Worm (Caenorhabditis elegans): Measurements from ENCODE around the gene Y39B6A.25.

Y39B6A.25 gene

ce11 chrV:18990238-18990901 is 35.9 kb upstream of the Y39B6A.25 start, which contains the start of the genes reps-1 and Y39B6A.37 (continued):
- TF ChIP-seq athp-1 (tag; optimal IDR thresholded peaks at IDR 0.05), result no peak
- 0 out of 2 replicates have a peak, but pooled peaks have one; percentile 33 for TF ChIP-seq F37B4.10 (GFP tag; IDR thresholded peaks at IDR 0.05)
- no peak for TF ChIP-seq fkh-3 (tag; optimal IDR thresholded peaks at IDR 0.05)
- TF ChIP-seq F57C9.4 (tag; optimal IDR thresholded peaks at IDR 0.05), result no peak
- TF ChIP-seq F22D6.2 (tag; optimal IDR thresholded peaks at IDR 0.05), result no peak
- peak; percentile 97 for TF ChIP-seq ztf-18 (tag; optimal IDR thresholded peaks at IDR 0.05)
- no peak for TF ChIP-seq nhr-90 (tag; optimal IDR thresholded peaks at IDR 0.05)
- no peak for TF ChIP-seq mxl-1 (tag; optimal IDR thresholded peaks at IDR 0.05)
- TF ChIP-seq ceh-91 (GFP tag; IDR thresholded peaks at IDR 0.05), result no peak
- peak; percentile 82 for TF ChIP-seq lin-40 (tag; optimal IDR thresholded peaks at IDR 0.05)
- TF ChIP-seq xnd-1 (tag; optimal IDR thresholded peaks at IDR 0.05), result peak; percentile 24
- peak; percentile 86 for TF ChIP-seq B0336.3 (GFP tag; IDR thresholded peaks at IDR 0.05)
- TF ChIP-seq hrde-1 (tag; optimal IDR thresholded peaks at IDR 0.05; ENCODE audit: borderline replicate concordance), result no peak
- TF ChIP-seq snpc-3.4 (tag; optimal IDR thresholded peaks at IDR 0.05), result no peak
- TF ChIP-seq hmg-20 (GFP tag; IDR thresholded peaks at IDR 0.05), result 0 out of 2 replicates have a peak, but pooled peaks have one; percentile 58
- no peak for TF ChIP-seq F57A8.1 (GFP tag; optimal IDR thresholded peaks at IDR 0.05)
- no peak for TF ChIP-seq F39B2.1 (GFP tag; IDR thresholded peaks at IDR 0.05)
- peak; percentile 45 for TF ChIP-seq tbp1 (GFP tag; optimal IDR thresholded peaks at IDR 0.05)
- peak; percentile 74 for TF ChIP-seq attf-5 (GFP tag; optimal IDR thresholded peaks at IDR 0.05)
- TF ChIP-seq mes-4 (tag; optimal IDR thresholded peaks at IDR 0.05), result no peak
- TF ChIP-seq C17E4.6 (GFP tag; IDR thresholded peaks at IDR 0.05), result no peak
- TF ChIP-seq ZK185.1 (tag; optimal IDR thresholded peaks at IDR 0.05; ENCODE audit: poor library complexity, severe bottlenecking), result no peak
- no peak for TF ChIP-seq repo-1 (tag; optimal IDR thresholded peaks at IDR 0.05)
- TF ChIP-seq attf-6 (GFP tag; IDR thresholded peaks at IDR 0.05), result 0 out of 2 replicates have a peak, but pooled peaks have one; percentile 33
- TF ChIP-seq ekl-4 (GFP tag; IDR thresholded peaks at IDR 0.05), result no peak; the same call in 1 of the 2 replicates
- TF ChIP-seq chd-7 (tag; optimal IDR thresholded peaks at IDR 0.05), result no peak
- no peak for TF ChIP-seq sea-2 (GFP tag; IDR thresholded peaks at IDR 0.05)
- peak; percentile 32 for TF ChIP-seq tlf-1 (GFP tag; optimal IDR thresholded peaks at IDR 0.05)
- TF ChIP-seq ceh-27 (GFP tag; optimal IDR thresholded peaks at IDR 0.05), result peak; percentile 25
- TF ChIP-seq let-607 (tag; optimal IDR thresholded peaks at IDR 0.05), result peak in 1 of 2 experiments; percentile 9
- peak; percentile 80 for TF ChIP-seq K11D2.4 (GFP tag; IDR thresholded peaks at IDR 0.05)
- no peak for TF ChIP-seq mel-28 (tag; optimal IDR thresholded peaks at IDR 0.05; ENCODE audit: borderline replicate concordance)
- 0 out of 2 replicates have a peak, but pooled peaks have one; percentile 11 for TF ChIP-seq madf-8 (GFP tag; conservative IDR thresholded peaks at IDR 0.05)
- TF ChIP-seq nhr-27 (tag; optimal IDR thresholded peaks at IDR 0.05), result no peak
- peak; percentile 0 for TF ChIP-seq nhr-80 (tag; optimal IDR thresholded peaks at IDR 0.05)
- TF ChIP-seq somi-1 (GFP tag; optimal IDR thresholded peaks at IDR 0.05), result no peak
- no peak for TF ChIP-seq ets-4 (GFP tag; optimal IDR thresholded peaks at IDR 0.05)
- TF ChIP-seq pha-4 (tag; optimal IDR thresholded peaks at IDR 0.05), result no peak
- no peak for TF ChIP-seq F55B11.4 (tag; optimal IDR thresholded peaks at IDR 0.05; ENCODE audit: borderline replicate concordance, insufficient read depth)
- no peak for TF ChIP-seq snpc-4 (GFP tag; optimal IDR thresholded peaks at IDR 0.05)
- peak in 3 of 4 experiments; percentile 36 to 66 (median 54) for TF ChIP-seq snpc-4 (tag; optimal IDR thresholded peaks at IDR 0.05)
- TF ChIP-seq rec-8 (tag; optimal IDR thresholded peaks at IDR 0.05), result no peak
- no peak for TF ChIP-seq ccch-3 (GFP tag; optimal IDR thresholded peaks at IDR 0.05)
- no peak for TF ChIP-seq ztf-6 (GFP tag; IDR thresholded peaks at IDR 0.05)
- TF ChIP-seq ztf-22 (GFP tag; optimal IDR thresholded peaks at IDR 0.05), result no peak
- TF ChIP-seq attf-3 (GFP tag; conservative IDR thresholded peaks at IDR 0.05), result 0 out of 2 replicates have a peak, but pooled peaks have one; percentile 44
- peak; percentile 2 for TF ChIP-seq madf-10 (tag; optimal IDR thresholded peaks at IDR 0.05)

Measured in whole organism, young adult.